Fruit fly (Drosophila melanogaster) whole organism, embryonic: Measurements from ENCODE around the gene CG12948.

Source experiments
- CG12299 ChIP-seq: fragments of 200-800 bp; sonication (Bioruptor generic); optimal IDR thresholded peaks from 2 replicates; lab custom pipeline; 2018; ENCODE audit warnings: missing biosample characterization, mild to moderate bottlenecking, missing genetic modification characterization
- CG12659 ChIP-seq: fragments of 200-800 bp; sonication (Bioruptor generic); optimal IDR thresholded peaks from 3 replicates; lab custom pipeline; 2017; ENCODE audit warnings: mild to moderate bottlenecking, missing biosample characterization, missing genetic modification reagents, missing genetic modification characterization
- CG14667 ChIP-seq: fragments of 200-800 bp; sonication (Bioruptor generic); IDR thresholded peaks from 2 replicates; pipeline ENCODE4 v1.3.6; 2022; ENCODE audit warnings: missing biosample characterization, missing genetic modification characterization
- CG16813 ChIP-seq: fragments of 200-800 bp; sonication (Bioruptor generic); IDR thresholded peaks from 3 replicates; pipeline ENCODE4 v1.3.6; 2022; ENCODE audit warnings: missing biosample characterization, missing genetic modification characterization; ENCODE audit not compliant: partially characterized antibody
- CG17612 ChIP-seq: fragments of 200-800 bp; sonication (Bioruptor generic); IDR thresholded peaks from 2 replicates; pipeline ENCODE4 v1.3.6; 2022; ENCODE audit warnings: missing biosample characterization, missing genetic modification characterization
- CG2129 ChIP-seq: fragments of 200-800 bp; sonication (Bioruptor generic); IDR thresholded peaks from 2 replicates; pipeline ENCODE4 v1.3.6; 2022; ENCODE audit warnings: missing biosample characterization, missing genetic modification characterization; ENCODE audit not compliant: partially characterized antibody
- CG31388 ChIP-seq: fragments of 200-800 bp; sonication (Bioruptor generic); optimal IDR thresholded peaks from 2 replicates; lab custom pipeline; 2016; ENCODE audit warnings: missing biosample characterization, missing genetic modification characterization
- CG3163 ChIP-seq: fragments of 200-800 bp; sonication (Bioruptor generic); optimal IDR thresholded peaks from 3 replicates; lab custom pipeline; 2016; ENCODE audit warnings: missing biosample characterization, missing genetic modification characterization
- CG6689 ChIP-seq: fragments of 200-800 bp; sonication (Bioruptor generic); IDR thresholded peaks from 2 replicates; pipeline ENCODE4 v1.3.6; 2022; ENCODE audit warnings: missing biosample characterization, missing genetic modification characterization
- CG7271 ChIP-seq: fragments of 200-800 bp; sonication (Bioruptor generic); optimal IDR thresholded peaks from 2 replicates; lab custom pipeline; 2018; ENCODE audit warnings: missing biosample characterization, mild to moderate bottlenecking, missing genetic modification characterization, moderate library complexity
- CG7786 ChIP-seq: fragments of 200-800 bp; sonication (Bioruptor generic); optimal IDR thresholded peaks from 2 replicates; lab custom pipeline; 2016; ENCODE audit warnings: missing biosample characterization, missing genetic modification characterization
- CG8388 ChIP-seq: fragments of 200-800 bp; sonication (Bioruptor generic); optimal IDR thresholded peaks from 2 replicates; lab custom pipeline; 2019; ENCODE audit warnings: missing biosample characterization, mild to moderate bottlenecking, missing genetic modification characterization, moderate library complexity
- CG8478 ChIP-seq: fragments of >200 bp; optimal IDR thresholded peaks from 2 replicates; lab custom pipeline; 2018
- CkIIα-i1 ChIP-seq: fragments of 200-800 bp; sonication (Bioruptor generic); IDR thresholded peaks from 2 replicates; pipeline ENCODE4 v1.3.6; 2022; ENCODE audit warnings: missing biosample characterization, missing genetic modification characterization
- Dfd ChIP-seq, 2 experiments: fragments of >200 bp; optimal IDR thresholded peaks; 2 replicates each; lab custom pipeline; 2017; ENCODE audit warnings: missing biosample characterization in 2 of 2, missing genetic modification characterization in 2 of 2
- Doc3 ChIP-seq: fragments of 200-800 bp; sonication (Bioruptor generic); IDR thresholded peaks from 3 replicates; pipeline ENCODE4 v1.3.6; 2022; ENCODE audit warnings: missing biosample characterization, missing genetic modification characterization; ENCODE audit not compliant: partially characterized antibody
- Fer3 ChIP-seq: fragments of 200-800 bp; sonication (Bioruptor generic); optimal IDR thresholded peaks from 2 replicates; lab custom pipeline; 2018; ENCODE audit warnings: missing biosample characterization, mild to moderate bottlenecking, missing genetic modification characterization, moderate library complexity
- H15 ChIP-seq: fragments of 200-800 bp; sonication (Bioruptor generic); IDR thresholded peaks from 3 replicates; pipeline ENCODE4 v1.3.6; 2022; ENCODE audit warnings: missing biosample characterization, missing genetic modification characterization
- Hr51 ChIP-seq, 2 experiments: fragments of 200-800 bp; sonication (Bioruptor generic); optimal IDR thresholded peaks; 2 replicates in 1 of 2; 3 replicates in 1 of 2; lab custom pipeline; 2016 to 2018; ENCODE audit warnings: missing biosample characterization in 2 of 2, missing genetic modification characterization in 2 of 2, mild to moderate bottlenecking in 1 of 2, moderate library complexity in 1 of 2
- Hsf ChIP-seq: fragments of 200-800 bp; sonication (Bioruptor generic); optimal IDR thresholded peaks from 3 replicates; lab custom pipeline; 2016; ENCODE audit warnings: missing biosample characterization, missing genetic modification characterization
- NFAT ChIP-seq: fragments of 200-800 bp; sonication (Bioruptor generic); IDR thresholded peaks from 2 replicates; pipeline ENCODE4 v1.3.6; 2022; ENCODE audit warnings: missing biosample characterization, missing genetic modification characterization
- Nf-YC ChIP-seq: fragments of 200-800 bp; optimal IDR thresholded peaks from 3 replicates; lab custom pipeline; 2019; ENCODE audit warnings: missing biosample characterization, mild to moderate bottlenecking, missing genetic modification characterization, moderate library complexity
- NfI ChIP-seq: fragments of 200-800 bp; sonication (Bioruptor generic); optimal IDR thresholded peaks from 3 replicates; lab custom pipeline; 2018; ENCODE audit warnings: missing biosample characterization, mild to moderate bottlenecking, missing genetic modification characterization, moderate library complexity
- Optix ChIP-seq: fragments of 200-800 bp; sonication (Bioruptor generic); IDR thresholded peaks from 3 replicates; pipeline ENCODE4 v1.3.6; 2022; ENCODE audit warnings: missing biosample characterization, missing genetic modification characterization
- Pdp1 ChIP-seq, 2 experiments: fragments of 200-800 bp; sonication (Bioruptor generic); optimal IDR thresholded peaks; 3 replicates each; lab custom pipeline; 2016; ENCODE audit warnings: missing biosample characterization in 2 of 2, missing genetic modification characterization in 2 of 2, mild to moderate bottlenecking in 1 of 2, moderate library complexity in 1 of 2
- Six4 ChIP-seq: fragments of 200-800 bp; sonication (Bioruptor generic); optimal IDR thresholded peaks from 2 replicates; lab custom pipeline; 2016; ENCODE audit warnings: missing biosample characterization, missing genetic modification characterization
- Sry-β ChIP-seq: fragments of 200-800 bp; sonication (Bioruptor generic); optimal IDR thresholded peaks from 2 replicates; lab custom pipeline; 2018; ENCODE audit warnings: missing biosample characterization, mild to moderate bottlenecking, missing genetic modification characterization, moderate library complexity
- Stat92E ChIP-seq, 3 experiments: fragments of >200 bp in 2 of 3; fragments of 200-800 bp in 1 of 3; sonication (Bioruptor generic) in 1 of 3; optimal IDR thresholded peaks; 2 replicates each; lab custom pipeline; 2017 to 2019; ENCODE audit warnings: missing biosample characterization in 3 of 3, missing genetic modification characterization in 3 of 3, mild to moderate bottlenecking in 1 of 3, moderate library complexity in 1 of 3
- YL-1 ChIP-seq: fragments of 200-800 bp; sonication (Bioruptor generic); optimal IDR thresholded peaks from 3 replicates; lab custom pipeline; 2017; ENCODE audit warnings: missing biosample characterization, mild to moderate bottlenecking, missing genetic modification characterization
- ab ChIP-seq: fragments of 200-800 bp; sonication (Bioruptor generic); optimal IDR thresholded peaks from 2 replicates; lab custom pipeline; 2016; ENCODE audit warnings: missing biosample characterization, missing genetic modification characterization
- ap ChIP-seq: fragments of 200-800 bp; sonication (Bioruptor generic); IDR thresholded peaks from 2 replicates; pipeline ENCODE4 v1.3.6; 2022; ENCODE audit warnings: missing biosample characterization, missing genetic modification characterization
- cad ChIP-seq: fragments of >200 bp; optimal IDR thresholded peaks from 2 replicates; lab custom pipeline; 2017; ENCODE audit warnings: missing biosample characterization, missing genetic modification characterization
- chinmo ChIP-seq: fragments of 200-800 bp; sonication (Bioruptor generic); IDR thresholded peaks from 4 replicates; pipeline ENCODE4 v1.3.6; 2022; ENCODE audit warnings: missing biosample characterization, missing genetic modification characterization; ENCODE audit not compliant: partially characterized antibody
- croc ChIP-seq: fragments of 200-800 bp; sonication (Bioruptor generic); conservative IDR thresholded peaks from 3 replicates; pipeline ENCODE4 v1.3.6; 2022; ENCODE audit warnings: missing biosample characterization, missing genetic modification characterization
- dati ChIP-seq: fragments of 200-800 bp; sonication (Bioruptor generic); IDR thresholded peaks from 2 replicates; pipeline ENCODE4 v1.3.6; 2022; ENCODE audit warnings: missing biosample characterization, missing genetic modification characterization
- fru ChIP-seq: fragments of >200 bp; optimal IDR thresholded peaks from 2 replicates; lab custom pipeline; 2017
- grn ChIP-seq: fragments of 200-800 bp; sonication (Bioruptor generic); optimal IDR thresholded peaks from 3 replicates; lab custom pipeline; 2017; ENCODE audit warnings: missing biosample characterization, missing genetic modification characterization
- gsb-n ChIP-seq: fragments of 200-800 bp; sonication (Bioruptor generic); optimal IDR thresholded peaks from 3 replicates; lab custom pipeline; 2018; ENCODE audit warnings: missing biosample characterization, mild to moderate bottlenecking, missing genetic modification characterization
- jing ChIP-seq: fragments of 200-800 bp; sonication (Bioruptor generic); optimal IDR thresholded peaks from 2 replicates; lab custom pipeline; 2018; ENCODE audit warnings: missing biosample characterization, mild to moderate bottlenecking, missing genetic modification characterization
- jumu ChIP-seq: fragments of 200-800 bp; sonication (Bioruptor generic); optimal IDR thresholded peaks from 3 replicates; lab custom pipeline; 2016; ENCODE audit warnings: missing biosample characterization, missing genetic modification characterization
- kay ChIP-seq: fragments of 200-800 bp; sonication (Bioruptor generic); optimal IDR thresholded peaks from 2 replicates; lab custom pipeline; 2016; ENCODE audit warnings: missing biosample characterization, missing genetic modification characterization
- odd ChIP-seq: fragments of 200-800 bp; sonication (Bioruptor generic); optimal IDR thresholded peaks from 2 replicates; lab custom pipeline; 2017; ENCODE audit warnings: missing biosample characterization, mild to moderate bottlenecking, missing genetic modification characterization
- pfk ChIP-seq: fragments of 200-800 bp; sonication (Bioruptor generic); optimal IDR thresholded peaks from 2 replicates; lab custom pipeline; 2018; ENCODE audit warnings: missing biosample characterization, mild to moderate bottlenecking, missing genetic modification characterization, moderate library complexity
- pros ChIP-seq: fragments of 200-800 bp; sonication (Bioruptor generic); optimal IDR thresholded peaks from 3 replicates; lab custom pipeline; 2019; ENCODE audit warnings: missing biosample characterization, mild to moderate bottlenecking, missing genetic modification characterization, moderate library complexity
- ro ChIP-seq: fragments of 200-800 bp; sonication (Bioruptor generic); IDR thresholded peaks from 2 replicates; pipeline ENCODE4 v1.3.6; 2022; ENCODE audit warnings: missing biosample characterization, missing genetic modification characterization
- row ChIP-seq: fragments of 200-800 bp; sonication (Bioruptor generic); IDR thresholded peaks from 3 replicates; pipeline ENCODE4 v1.3.6; 2022; ENCODE audit warnings: missing biosample characterization, missing genetic modification characterization
- sob ChIP-seq: fragments of 200-800 bp; sonication (Bioruptor generic); IDR thresholded peaks from 2 replicates; pipeline ENCODE4 v1.3.6; 2022; ENCODE audit warnings: missing biosample characterization, missing genetic modification characterization
- trh ChIP-seq: fragments of 200-800 bp; sonication (Bioruptor generic); optimal IDR thresholded peaks from 2 replicates; lab custom pipeline; 2016; ENCODE audit warnings: missing biosample characterization, missing genetic modification characterization
- ttk ChIP-seq: fragments of 200-800 bp; sonication (Bioruptor generic); IDR thresholded peaks from 2 replicates; pipeline ENCODE4 v2.1.2; 2022; ENCODE audit warnings: missing biosample characterization, missing genetic modification characterization
- usp ChIP-seq: fragments of >200 bp; optimal IDR thresholded peaks from 2 replicates; lab custom pipeline; 2017; ENCODE audit warnings: missing biosample characterization, missing genetic modification characterization
- zfh1 ChIP-seq: fragments of 200-800 bp; sonication (Bioruptor generic); IDR thresholded peaks from 3 replicates; pipeline ENCODE4 v1.3.6; 2022; ENCODE audit warnings: missing biosample characterization, missing genetic modification characterization

The CG12948 gene

DNA sequence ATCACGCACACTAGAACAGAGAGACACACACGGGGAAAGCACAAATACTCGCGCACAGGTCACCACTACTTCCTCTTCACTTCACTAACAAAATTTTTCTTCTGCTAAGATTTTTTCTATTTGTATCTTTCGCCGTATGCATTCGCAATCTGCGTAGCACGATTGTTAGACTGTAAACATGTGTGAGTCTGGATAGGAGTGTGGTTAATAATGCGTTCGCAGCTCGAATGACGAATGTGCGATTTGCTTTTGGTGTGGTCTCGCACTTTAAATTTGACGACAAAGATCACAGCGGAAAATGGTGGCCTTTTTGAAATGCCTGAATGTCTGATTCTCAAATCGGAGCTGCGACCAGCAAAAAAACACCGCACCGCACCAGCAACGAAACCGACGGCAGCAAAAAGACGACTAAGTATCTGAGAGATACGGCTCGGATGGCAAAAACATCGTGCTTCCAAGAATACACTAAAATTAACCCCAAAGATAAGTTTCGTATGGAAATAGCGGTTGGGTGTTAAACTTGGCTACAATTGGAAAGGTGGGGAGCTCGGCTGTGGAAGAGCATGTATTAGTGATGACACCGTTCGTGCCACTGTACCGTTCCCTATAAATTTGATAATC lies 42.4 kb downstream of the CG12948 start, which contains the start of gene Unc-115a (continued):
- TF ChIP-seq CG31388, result no peak
- peak; percentile 36 for TF ChIP-seq NfI
- no peak for TF ChIP-seq CG8478
- no peak for TF ChIP-seq CG2129
- TF ChIP-seq ttk (GFP tag; lab: Robert Waterston, UW), result no peak
- TF ChIP-seq H15, result no peak
- peak; percentile 23 for TF ChIP-seq Six4
- TF ChIP-seq pros (GFP tag; lab: Kevin White, UChicago), result peak; percentile 97
- peak; percentile 32 for TF ChIP-seq Nf-YC (tag; lab: Kevin White, UChicago)
- TF ChIP-seq chinmo (GFP tag; lab: Robert Waterston, UW), result no peak
- no peak for TF ChIP-seq CG16813 (GFP tag; lab: Robert Waterston, UW)
- TF ChIP-seq CG6689 (GFP tag; lab: Robert Waterston, UW), result no peak
- peak; percentile 13 for TF ChIP-seq CG7786 (GFP tag; lab: Kevin White, UChicago)
- TF ChIP-seq NFAT (GFP tag; lab: Robert Waterston, UW), result no peak
- TF ChIP-seq CG3163 (GFP tag; lab: Kevin White, UChicago), result peak; percentile 58
- TF ChIP-seq Optix (GFP tag; lab: Robert Waterston, UW), result no peak
- no peak for TF ChIP-seq ro (GFP tag; lab: Robert Waterston, UW)
- TF ChIP-seq CG17612, result no peak
- no peak for TF ChIP-seq row (GFP tag; lab: Robert Waterston, UW)
- TF ChIP-seq dati, result no peak
- peak; percentile 38 for TF ChIP-seq kay (GFP tag; lab: Kevin White, UChicago)
- TF ChIP-seq Sry-β (GFP tag; lab: Kevin White, UChicago), result no peak
- TF ChIP-seq Stat92E (GFP tag; optimal IDR thresholded peaks at IDR 0.05; lab: Kevin White, UChicago), result peak in 1 of 3 experiments; percentile 53
- TF ChIP-seq croc, result no peak
- TF ChIP-seq Dfd (GFP tag; optimal IDR thresholded peaks at IDR 0.05; lab: Kevin White, UChicago), result no peak
- TF ChIP-seq CG12659, result peak; percentile 86
- TF ChIP-seq jing (GFP tag; lab: Kevin White, UChicago), result no peak
- TF ChIP-seq pfk (GFP tag; lab: Kevin White, UChicago), result no peak
- TF ChIP-seq usp (GFP tag; lab: Kevin White, UChicago), result no peak
- no peak for TF ChIP-seq CG7271 (tag; lab: Kevin White, UChicago)
- TF ChIP-seq CkIIα-i1 (GFP tag; lab: Robert Waterston, UW), result no peak
- no peak for TF ChIP-seq trh
- TF ChIP-seq Doc3, result no peak
- TF ChIP-seq Fer3, result peak; percentile 36
- TF ChIP-seq CG8388 (GFP tag; lab: Kevin White, UChicago), result no peak
- TF ChIP-seq Hr51 (GFP tag; optimal IDR thresholded peaks at IDR 0.05; lab: Kevin White, UChicago), result peak in 1 of 2 experiments; percentile 6
- peak; percentile 70 for TF ChIP-seq grn
- peak; percentile 27 to 63 for TF ChIP-seq Pdp1 (GFP tag; optimal IDR thresholded peaks at IDR 0.05; lab: Kevin White, UChicago)
- peak; percentile 51 for TF ChIP-seq Hsf (GFP tag; lab: Kevin White, UChicago)
- no peak for TF ChIP-seq odd (GFP tag; lab: Kevin White, UChicago)
- no peak for TF ChIP-seq fru
- no peak for TF ChIP-seq CG14667 (GFP tag; lab: Robert Waterston, UW)
- TF ChIP-seq YL-1 (GFP tag; lab: Kevin White, UChicago), result peak; percentile 75
- no peak for TF ChIP-seq zfh1 (GFP tag; lab: Robert Waterston, UW)
- TF ChIP-seq cad, result no peak
- no peak for TF ChIP-seq gsb-n
- TF ChIP-seq CG12299 (tag; lab: Kevin White, UChicago), result peak; percentile 52
- no peak for TF ChIP-seq jumu (GFP tag; lab: Kevin White, UChicago)
- no peak for TF ChIP-seq ab (GFP tag; lab: Kevin White, UChicago)
- TF ChIP-seq sob (GFP tag; lab: Robert Waterston, UW), result no peak
- TF ChIP-seq ap (GFP tag; lab: Robert Waterston, UW), result no peak
